Worm (Caenorhabditis elegans): Measurements from ENCODE around the gene F59E11.6.

- TF ChIP-seq flt-1 (GFP tag; IDR thresholded peaks at IDR 0.05), result no peak
- TF ChIP-seq klf-2 (GFP tag; conservative IDR thresholded peaks at IDR 0.05), result no peak
- TF ChIP-seq T22C8.4 (GFP tag; IDR thresholded peaks at IDR 0.05), result no peak
These were observed 49.1 kb upstream of the F59E11.6 start for ce11 chrV:8942437-8942978.

All from whole organism, midembryonic.